Worm (Caenorhabditis elegans): Measurements from ENCODE around the gene Y82E9BL.1.

DNA sequence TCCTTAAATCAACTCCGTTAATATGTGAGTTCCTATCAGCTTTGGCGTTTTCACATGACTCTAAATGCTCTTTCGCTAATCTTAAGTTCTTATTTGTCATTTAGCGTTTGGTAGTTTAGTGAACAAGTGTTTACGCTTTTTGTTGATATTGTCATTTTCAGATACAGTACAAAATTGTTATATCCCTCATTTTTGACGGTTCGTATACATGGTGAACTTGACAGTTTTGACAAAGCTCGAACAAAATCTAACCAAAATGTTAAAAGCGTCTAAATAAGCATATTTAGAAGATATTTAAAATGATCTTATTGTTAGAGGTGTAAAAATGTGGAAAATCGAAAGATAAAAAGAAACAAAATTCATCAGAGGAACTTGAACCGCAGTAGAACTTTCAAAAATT, 28.3 kb upstream of the Y82E9BL.1 start:
- TF ChIP-seq flt-1 (GFP tag; IDR thresholded peaks at IDR 0.05) = no peak
- TF ChIP-seq T22C8.4 (GFP tag; IDR thresholded peaks at IDR 0.05) = no peak

Data from whole organism, midembryonic.